Fruit fly (Drosophila melanogaster): Measurements from ENCODE around the gene CG31789.

dm6 chr2L:18564417-18564816 lies 41.3 kb upstream of the CG31789 start:
- TF ChIP-seq Oli (tag; optimal IDR thresholded peaks at IDR 0.05): no peak
- no peak for TF ChIP-seq Asciz (GFP tag; optimal IDR thresholded peaks at IDR 0.05)
- TF ChIP-seq Xbp1 (GFP tag; optimal IDR thresholded peaks at IDR 0.05): no peak
- TF ChIP-seq CG34224 (GFP tag; IDR thresholded peaks at IDR 0.05; ENCODE audit: partially characterized antibody): no peak
- TF ChIP-seq ewg (GFP tag; optimal IDR thresholded peaks at IDR 0.05): no peak
